Worm (Caenorhabditis elegans): Measurements from ENCODE around the gene Y42H9AR.2.

- TF ChIP-seq ztf-11 (tag; optimal IDR thresholded peaks at IDR 0.05), result no peak
- no peak for TF ChIP-seq skn-1 (tag; optimal IDR thresholded peaks at IDR 0.05)
These were observed 27.2 kb downstream of the Y42H9AR.2 start, which contains the start of gene ceph-41 for ce11 chrIV:8126902-8127301.

All from whole organism, L4 larva.